3 fruit fly cellular contexts compared by ENCODE assay signal in the genomic region with DNA sequence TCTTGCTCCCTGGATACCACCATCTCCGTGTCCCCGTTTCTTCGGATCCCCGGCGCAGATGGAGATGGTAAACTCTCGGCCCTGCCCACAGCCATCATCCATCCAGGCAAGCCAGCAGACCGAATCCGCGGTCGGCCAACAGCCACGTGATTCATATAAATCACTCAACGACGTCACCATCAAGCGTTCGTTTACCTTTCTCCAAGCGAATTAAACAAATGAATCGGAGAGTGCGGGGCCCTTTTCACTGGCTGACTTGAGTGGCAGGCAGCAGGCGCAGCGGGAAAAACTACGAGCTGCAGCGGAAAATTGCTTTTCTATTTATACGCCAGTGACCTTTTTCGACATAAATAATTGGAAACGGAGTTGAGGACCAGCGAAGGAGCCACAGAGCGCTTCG.
TF ChIP-seq lines count a peak whose summit lies in the region.

No protein-coding gene starts in this region.

- no peak for TF ChIP-seq CTCF in whole organism, embryonic (GFP tag; optimal IDR thresholded peaks at IDR 0.05; lab: Kevin White, UChicago)

TF ChIP-seq in whole organism, embryonic, 481 proteins besides CTCF, POLR2A, EP300 and RAD21:
- TF ChIP-seq vvl (GFP tag; IDR thresholded peaks at IDR 0.05; lab: Robert Waterston, UW): peak; percentile 19; the same call in 1 of the 2 replicates
- peak; percentile 26; the same call in 1 of the 2 replicates for TF ChIP-seq crol (GFP tag; IDR thresholded peaks at IDR 0.05; lab: Robert Waterston, UW)
- peak; percentile 61 for TF ChIP-seq Med (GFP tag; lab: Kevin White, UChicago)
- peak; percentile 32 for TF ChIP-seq twi (tag; optimal IDR thresholded peaks at IDR 0.05; lab: Kevin White, UChicago)
- TF ChIP-seq zfh1 (GFP tag; IDR thresholded peaks at IDR 0.05; lab: Robert Waterston, UW): 0 out of 3 replicates have a peak, but pooled peaks have one; percentile 25
- no peak for TF ChIP-seq dimm (GFP tag; IDR thresholded peaks at IDR 0.05; lab: Robert Waterston, UW)
- TF ChIP-seq toy (GFP tag; IDR thresholded peaks at IDR 0.05; lab: Robert Waterston, UW): no peak
- peak; percentile 38 for TF ChIP-seq nau (GFP tag; optimal IDR thresholded peaks at IDR 0.05; lab: Kevin White, UChicago)
- TF ChIP-seq Rx (GFP tag; IDR thresholded peaks at IDR 0.05; lab: Robert Waterston, UW): no peak
- TF ChIP-seq cwo (GFP tag; optimal IDR thresholded peaks at IDR 0.05; lab: Kevin White, UChicago): peak; percentile 22
- no peak for TF ChIP-seq crp (GFP tag; optimal IDR thresholded peaks at IDR 0.05; lab: Kevin White, UChicago)
- TF ChIP-seq CG4404 (GFP tag; IDR thresholded peaks at IDR 0.05; lab: Robert Waterston, UW): no peak
- no peak for TF ChIP-seq bcd (GFP tag; optimal IDR thresholded peaks at IDR 0.05; lab: Kevin White, UChicago)
- no peak for TF ChIP-seq Vsx1 (GFP tag; optimal IDR thresholded peaks at IDR 0.05; lab: Kevin White, UChicago)
- peak in 1 of 2 experiments; percentile 18 for TF ChIP-seq Hr78 (GFP tag; optimal IDR thresholded peaks at IDR 0.05; lab: Kevin White, UChicago)

TF ChIP-seq in whole organism, prepupa, 60 proteins besides CTCF, POLR2A, EP300 and RAD21:
- TF ChIP-seq CG8632 (GFP tag; optimal IDR thresholded peaks at IDR 0.05; lab: Kevin White, UChicago) (no peak), esn (GFP tag; optimal IDR thresholded peaks at IDR 0.05; lab: Kevin White, UChicago) (no peak), CG32006 (GFP tag; optimal IDR thresholded peaks at IDR 0.05; lab: Kevin White, UChicago) (no peak), eg (GFP tag; IDR thresholded peaks at IDR 0.05; lab: Robert Waterston, UW) (no peak), Lpt (GFP tag; optimal IDR thresholded peaks at IDR 0.05; lab: Kevin White, UChicago) (peak; percentile 30), Ets21C (GFP tag; optimal IDR thresholded peaks at IDR 0.05; lab: Kevin White, UChicago) (no peak), salr (GFP tag; optimal IDR thresholded peaks at IDR 0.05; lab: Kevin White, UChicago) (no peak)

TF ChIP-seq in whole organism, pupa, 21 proteins besides CTCF, POLR2A, EP300 and RAD21:
- no peak for TF ChIP-seq CG34367 (tag; optimal IDR thresholded peaks at IDR 0.05; lab: Kevin White, UChicago)
- peak; percentile 74 for TF ChIP-seq EcR (GFP tag; optimal IDR thresholded peaks at IDR 0.05; lab: Kevin White, UChicago)
TF ChIP-seq in whole organism, pupa: peak in this region for 1.

Comparison
In these comparisons a context has a peak if more than half of its experiments do, and no peak if none do; other contexts are left out.
1. Of the 7 proteins assayed by ChIP-seq in both whole organism, embryonic and whole organism, prepupa: peak only in whole organism, embryonic: none; only in whole organism, prepupa: Lpt; in both: none; in neither: 6.